Worm (Caenorhabditis elegans) whole organism, young adult: ENCODE results near the gene C35D10.10.

Source experiments
- B0019.2 ChIP-seq: fragments of 200-800 bp; sonication (Bioruptor generic); conservative IDR thresholded peaks from 2 replicates; pipeline ENCODE4 v1.3.6; 2022; ENCODE audit warnings: missing genetic modification reagents, missing genetic modification characterization, missing compliant biosample characterization
- B0035.1 ChIP-seq: sonication (generic microtip); optimal IDR thresholded peaks from 2 replicates; lab custom pipeline; 2016; ENCODE audit warnings: missing genetic modification characterization, mild to moderate bottlenecking, missing compliant biosample characterization, missing genotype, missing genetic modification reagents
- C06A6.2 ChIP-seq: fragments of 200-800 bp; sonication (Bioruptor generic); conservative IDR thresholded peaks from 2 replicates; pipeline ENCODE4 v1.3.6; 2022; ENCODE audit warnings: missing genetic modification characterization, missing compliant biosample characterization
- D2030.7 ChIP-seq: fragments of 200-800 bp; sonication (Bioruptor generic); IDR thresholded peaks from 2 replicates; pipeline ENCODE4 v1.3.6; 2022; ENCODE audit warnings: missing genetic modification reagents, missing genetic modification characterization, missing compliant biosample characterization
- F33H1.4 ChIP-seq: fragments of 200-800 bp; sonication (Bioruptor generic); IDR thresholded peaks from 2 replicates; pipeline ENCODE4 v1.3.6; 2022; ENCODE audit warnings: missing genetic modification reagents, missing genetic modification characterization, missing compliant biosample characterization
- F49E8.2 ChIP-seq: sonication (generic microtip); optimal IDR thresholded peaks from 3 replicates; lab custom pipeline; 2017; ENCODE audit warnings: missing genetic modification characterization, mild to moderate bottlenecking, missing compliant biosample characterization, antibody characterized with exemption, moderate library complexity; ENCODE audit not compliant: insufficient read depth
- F55B11.4 ChIP-seq: sonication (generic microtip); optimal IDR thresholded peaks from 2 replicates; lab custom pipeline; 2016; ENCODE audit warnings: missing compliant biosample characterization, missing genetic modification characterization, borderline replicate concordance; ENCODE audit not compliant: insufficient read depth
- F57A8.1 ChIP-seq: fragments of 200-800 bp; sonication (Bioruptor generic); optimal IDR thresholded peaks from 2 replicates; lab custom pipeline; 2018; ENCODE audit warnings: mild to moderate bottlenecking, missing genetic modification characterization, moderate library complexity, missing compliant biosample characterization
- F57C9.4 ChIP-seq: sonication (generic microtip); optimal IDR thresholded peaks from 2 replicates; lab custom pipeline; 2017; ENCODE audit warnings: mild to moderate bottlenecking, missing genetic modification characterization, missing compliant biosample characterization
- T07F8.4 ChIP-seq: sonication (generic microtip); optimal IDR thresholded peaks from 2 replicates; lab custom pipeline; 2016; ENCODE audit warnings: mild to moderate bottlenecking, missing genetic modification characterization, moderate library complexity, missing compliant biosample characterization
- T26A5.8 ChIP-seq: sonication (generic microtip); optimal IDR thresholded peaks from 2 replicates; lab custom pipeline; 2016; ENCODE audit warnings: missing genetic modification characterization, missing compliant biosample characterization
- ZK185.1 ChIP-seq: sonication (generic microtip); optimal IDR thresholded peaks from 2 replicates; lab custom pipeline; 2016; ENCODE audit warnings: mild to moderate bottlenecking, missing genetic modification characterization, missing compliant biosample characterization; ENCODE audit not compliant: poor library complexity, severe bottlenecking
- ama-1 ChIP-seq, 3 experiments: fragments of 150-350 bp in 1 of 3; sonication (generic microtip) in 2 of 3; optimal IDR thresholded peaks; 2 replicates each; lab custom pipeline; 2014 to 2018; ENCODE audit warnings: missing biosample characterization in 2 of 3, missing genetic modification characterization in 2 of 3, missing genetic modification reagents in 2 of 3
- aptf-2 ChIP-seq: fragments of 200-800 bp; sonication (Bioruptor generic); conservative IDR thresholded peaks from 2 replicates; pipeline ENCODE4 v1.3.6; 2022; ENCODE audit warnings: missing genetic modification reagents, missing genetic modification characterization, missing compliant biosample characterization
- attf-6 ChIP-seq: fragments of 200-800 bp; sonication (Bioruptor generic); IDR thresholded peaks from 2 replicates; pipeline ENCODE4 v1.3.6; 2022; ENCODE audit warnings: missing genetic modification reagents, missing genetic modification characterization, missing compliant biosample characterization
- ccch-3 ChIP-seq: fragments of 200-800 bp; sonication (Bioruptor generic); optimal IDR thresholded peaks from 2 replicates; lab custom pipeline; 2018; ENCODE audit warnings: mild to moderate bottlenecking, missing genetic modification characterization, missing compliant biosample characterization
- ceh-27 ChIP-seq: fragments of 200-800 bp; sonication (Bioruptor generic); optimal IDR thresholded peaks from 2 replicates; lab custom pipeline; 2018; ENCODE audit warnings: mild to moderate bottlenecking, missing genetic modification characterization, moderate library complexity, missing compliant biosample characterization
- chd-7 ChIP-seq: sonication (generic microtip); optimal IDR thresholded peaks from 2 replicates; lab custom pipeline; 2016; ENCODE audit warnings: mild to moderate bottlenecking, missing genetic modification characterization, moderate library complexity, missing compliant biosample characterization
- die-1 ChIP-seq: sonication (generic microtip); optimal IDR thresholded peaks from 2 replicates; lab custom pipeline; 2016; ENCODE audit warnings: missing genotype, mild to moderate bottlenecking, missing genetic modification characterization, missing compliant biosample characterization
- dpl-1 ChIP-seq: fragments of 150-350 bp; optimal IDR thresholded peaks from 2 replicates; lab custom pipeline; 2014; ENCODE audit warnings: missing biosample characterization, missing genetic modification reagents, missing genetic modification characterization
- egl-18 ChIP-seq: fragments of 200-800 bp; sonication (Bioruptor generic); IDR thresholded peaks from 2 replicates; pipeline ENCODE4 v1.3.6; 2022; ENCODE audit warnings: missing genetic modification reagents, missing genetic modification characterization, missing compliant biosample characterization
- ets-4 ChIP-seq: fragments of 200-800 bp; sonication (Bioruptor generic); optimal IDR thresholded peaks from 2 replicates; lab custom pipeline; 2018; ENCODE audit warnings: mild to moderate bottlenecking, missing genetic modification characterization, missing compliant biosample characterization
- hlh-12 ChIP-seq: sonication (generic microtip); optimal IDR thresholded peaks from 2 replicates; lab custom pipeline; 2016; ENCODE audit warnings: missing genetic modification characterization, missing compliant biosample characterization
- hlh-26 ChIP-seq: fragments of 200-800 bp; sonication (Bioruptor generic); conservative IDR thresholded peaks from 2 replicates; pipeline ENCODE4 v1.3.6; 2022; ENCODE audit warnings: missing genetic modification reagents, missing genetic modification characterization, missing compliant biosample characterization
- hsf-1 ChIP-seq: fragments of 200-800 bp; sonication (Bioruptor generic); IDR thresholded peaks from 2 replicates; pipeline ENCODE4 v1.3.6; 2022; ENCODE audit warnings: missing genetic modification reagents, missing genetic modification characterization, missing compliant biosample characterization
- let-526 ChIP-seq: fragments of 200-800 bp; sonication (Bioruptor generic); IDR thresholded peaks from 2 replicates; pipeline ENCODE4 v1.3.6; 2022; ENCODE audit warnings: missing genetic modification reagents, missing genetic modification characterization, missing compliant biosample characterization
- lsl-1 ChIP-seq: fragments of 200-800 bp; sonication (Bioruptor generic); optimal IDR thresholded peaks from 2 replicates; lab custom pipeline; 2018; ENCODE audit warnings: mild to moderate bottlenecking, missing genetic modification characterization, moderate library complexity, missing compliant biosample characterization
- lsy-27 ChIP-seq: sonication (generic microtip); optimal IDR thresholded peaks from 2 replicates; lab custom pipeline; 2017; ENCODE audit warnings: missing genetic modification characterization, mild to moderate bottlenecking, missing compliant biosample characterization, antibody characterized with exemption, missing genotype, borderline replicate concordance; ENCODE audit not compliant: insufficient read depth
- madf-10 ChIP-seq: sonication (generic microtip); optimal IDR thresholded peaks from 2 replicates; lab custom pipeline; 2016; ENCODE audit warnings: mild to moderate bottlenecking, missing genetic modification characterization, missing compliant biosample characterization
- mes-4 ChIP-seq: sonication (generic microtip); optimal IDR thresholded peaks from 2 replicates; lab custom pipeline; 2016; ENCODE audit warnings: missing genotype, missing genetic modification characterization, missing compliant biosample characterization
- mxl-1 ChIP-seq: sonication (generic microtip); optimal IDR thresholded peaks from 2 replicates; lab custom pipeline; 2016; ENCODE audit warnings: missing genetic modification characterization, missing compliant biosample characterization
- nfya-1 ChIP-seq: sonication (generic microtip); optimal IDR thresholded peaks from 2 replicates; lab custom pipeline; 2017; ENCODE audit warnings: antibody characterized with exemption, missing compliant biosample characterization, missing genetic modification characterization, borderline replicate concordance; ENCODE audit not compliant: insufficient read depth
- nhr-120 ChIP-seq: fragments of 200-800 bp; sonication (Bioruptor generic); IDR thresholded peaks from 2 replicates; pipeline ENCODE4 v1.3.6; 2022; ENCODE audit warnings: missing genetic modification characterization, missing compliant biosample characterization
- nhr-27 ChIP-seq: fragments of 200-800 bp; sonication (Bioruptor generic); optimal IDR thresholded peaks from 2 replicates; lab custom pipeline; 2018; ENCODE audit warnings: mild to moderate bottlenecking, missing genetic modification characterization, moderate library complexity, missing compliant biosample characterization
- nhr-90 ChIP-seq: sonication (generic microtip); optimal IDR thresholded peaks from 2 replicates; lab custom pipeline; 2016; ENCODE audit warnings: missing genotype, mild to moderate bottlenecking, missing genetic modification characterization, missing compliant biosample characterization
- pbrm-1 ChIP-seq: fragments of 200-800 bp; sonication (Bioruptor generic); IDR thresholded peaks from 2 replicates; pipeline ENCODE4 v1.3.6; 2022; ENCODE audit warnings: missing genetic modification reagents, missing genetic modification characterization, missing compliant biosample characterization
- sdz-38 ChIP-seq: sonication (generic microtip); optimal IDR thresholded peaks from 2 replicates; lab custom pipeline; 2016; ENCODE audit warnings: missing genotype, missing genetic modification characterization, missing compliant biosample characterization
- snpc-1.1 ChIP-seq: sonication (generic microtip); optimal IDR thresholded peaks from 2 replicates; lab custom pipeline; 2017; ENCODE audit warnings: missing genetic modification characterization, mild to moderate bottlenecking, missing compliant biosample characterization, antibody characterized with exemption, moderate library complexity, missing genotype, missing genetic modification reagents; ENCODE audit not compliant: insufficient read depth
- snpc-1.3 ChIP-seq: sonication (generic microtip); optimal IDR thresholded peaks from 2 replicates; lab custom pipeline; 2017; ENCODE audit warnings: missing genetic modification characterization, mild to moderate bottlenecking, missing compliant biosample characterization, antibody characterized with exemption, moderate library complexity, missing genotype, missing genetic modification reagents; ENCODE audit not compliant: insufficient read depth
- snpc-4 ChIP-seq, 5 experiments: fragments of 150-350 bp in 1 of 5; sonication (generic microtip) in 4 of 5; optimal IDR thresholded peaks; 2 replicates each; lab custom pipeline; 2014 to 2018; ENCODE audit warnings: missing genetic modification characterization in 5 of 5, missing biosample characterization in 3 of 5, antibody characterized with exemption in 2 of 5, mild to moderate bottlenecking in 2 of 5, missing compliant biosample characterization in 2 of 5, missing genotype in 2 of 5, moderate library complexity in 2 of 5, missing genetic modification reagents in 1 of 5
- tbx-9 ChIP-seq: sonication (generic microtip); optimal IDR thresholded peaks from 2 replicates; lab custom pipeline; 2016; ENCODE audit warnings: borderline replicate concordance, missing genetic modification characterization, inconsistent platforms, missing compliant biosample characterization
- unc-62 ChIP-seq: fragments of 150-350 bp; optimal IDR thresholded peaks from 2 replicates; lab custom pipeline; 2014; ENCODE audit warnings: missing biosample characterization, missing genetic modification reagents, missing genetic modification characterization
- xnd-1 ChIP-seq: sonication (generic microtip); optimal IDR thresholded peaks from 2 replicates; lab custom pipeline; 2016; ENCODE audit warnings: missing genotype, missing genetic modification reagents, missing genetic modification characterization, missing compliant biosample characterization
- zfh-2 ChIP-seq: fragments of 200-800 bp; sonication (Bioruptor generic); conservative IDR thresholded peaks from 2 replicates; pipeline ENCODE4 v1.3.6; 2022; ENCODE audit warnings: missing genetic modification reagents, missing genetic modification characterization, missing compliant biosample characterization
- ztf-25 ChIP-seq: fragments of 200-800 bp; sonication (Bioruptor generic); IDR thresholded peaks from 2 replicates; pipeline ENCODE4 v1.3.6; 2022; ENCODE audit warnings: missing genetic modification reagents, missing genetic modification characterization, missing compliant biosample characterization
- ztf-3 ChIP-seq: fragments of 200-800 bp; sonication (Bioruptor generic); optimal IDR thresholded peaks from 2 replicates; lab custom pipeline; 2018; ENCODE audit warnings: mild to moderate bottlenecking, missing genetic modification characterization, missing compliant biosample characterization

The C35D10.10 gene

DNA sequence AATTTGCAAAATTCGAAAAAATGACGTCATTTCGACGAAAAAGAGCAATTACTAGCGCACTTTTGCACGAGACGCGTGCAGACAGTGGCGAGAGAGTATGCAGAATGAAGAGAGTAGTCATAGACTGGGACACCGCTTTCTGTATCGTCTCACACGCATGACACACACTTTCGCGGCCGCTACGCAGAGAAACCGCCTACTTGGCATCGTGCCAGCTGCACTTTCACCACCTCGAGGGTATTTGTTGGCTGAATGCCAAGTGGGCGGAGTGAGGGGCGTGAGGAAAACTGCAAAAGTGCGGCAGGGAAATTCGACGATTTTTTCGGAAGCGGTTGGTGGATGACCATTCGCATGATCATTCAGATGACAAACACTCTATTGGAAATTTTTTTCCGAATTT lies 38.1 kb upstream of the C35D10.10 start (continued):
- TF ChIP-seq aptf-2 (GFP tag; lab: Robert Waterston, UW) (peak; percentile 73; the same call in 1 of the 2 replicates), tbx-9 (tag; lab: Kevin White, UChicago) (no peak), let-526 (peak; percentile 99), zfh-2 (GFP tag; lab: Robert Waterston, UW) (peak; percentile 100), hsf-1 (GFP tag; lab: Robert Waterston, UW) (peak; percentile 75), lsl-1 (GFP tag; lab: Kevin White, UChicago) (peak; percentile 49), egl-18 (GFP tag; lab: Robert Waterston, UW) (peak; percentile 94), ama-1 (optimal IDR thresholded peaks at IDR 0.05; lab: Kevin White, UChicago) (no peak), ama-1 (GFP tag; optimal IDR thresholded peaks at IDR 0.05; lab: Kevin White, UChicago) (no peak), unc-62 (GFP tag; lab: Kevin White, UChicago) (peak; percentile 77), mxl-1 (tag; lab: Kevin White, UChicago) (peak; percentile 58), F57A8.1 (GFP tag; lab: Kevin White, UChicago) (peak; percentile 22), T07F8.4 (tag; lab: Kevin White, UChicago) (peak; percentile 38), B0035.1 (tag; lab: Kevin White, UChicago) (peak; percentile 93), ceh-27 (GFP tag; lab: Kevin White, UChicago) (peak; percentile 100), nhr-120 (GFP tag; lab: Robert Waterston, UW) (no peak), F49E8.2 (tag; lab: Kevin White, UChicago) (peak; percentile 6), mes-4 (tag; lab: Kevin White, UChicago) (no peak), snpc-4 (GFP tag; optimal IDR thresholded peaks at IDR 0.05; lab: Kevin White, UChicago) (peak; percentile 69), snpc-4 (tag; optimal IDR thresholded peaks at IDR 0.05; lab: Kevin White, UChicago) (peak; percentile 77 to 91 (median 82)), madf-10 (tag; lab: Kevin White, UChicago) (peak; percentile 95), snpc-1.3 (tag; lab: Kevin White, UChicago) (no peak), C06A6.2 (peak; percentile 100), lsy-27 (no peak), nfya-1 (tag; lab: Kevin White, UChicago) (no peak), F55B11.4 (tag; lab: Kevin White, UChicago) (no peak), nhr-27 (peak; percentile 80), hlh-12 (tag; lab: Kevin White, UChicago) (no peak), pbrm-1 (GFP tag; lab: Robert Waterston, UW) (peak; percentile 97), sdz-38 (tag; lab: Kevin White, UChicago) (no peak), ztf-3 (GFP tag; lab: Kevin White, UChicago) (peak; percentile 98), hlh-26 (GFP tag; lab: Robert Waterston, UW) (no peak), F57C9.4 (tag; lab: Kevin White, UChicago) (peak; percentile 58), ets-4 (GFP tag; lab: Kevin White, UChicago) (peak; percentile 99), ZK185.1 (tag; lab: Kevin White, UChicago) (peak; percentile 96), ztf-25 (0 out of 2 replicates have a peak, but pooled peaks have one; percentile 70), dpl-1 (GFP tag; lab: Kevin White, UChicago) (peak; percentile 32), D2030.7 (GFP tag; lab: Robert Waterston, UW) (peak; percentile 41), die-1 (tag; lab: Kevin White, UChicago) (peak; percentile 91), nhr-90 (peak; percentile 97), attf-6 (GFP tag; lab: Robert Waterston, UW) (0 out of 2 replicates have a peak, but pooled peaks have one; percentile 62), T26A5.8 (no peak), xnd-1 (no peak), F33H1.4 (GFP tag; lab: Robert Waterston, UW) (peak; percentile 78), snpc-1.1 (no peak), ccch-3 (GFP tag; lab: Kevin White, UChicago) (no peak), B0019.2 (GFP tag; lab: Robert Waterston, UW) (peak; percentile 71), chd-7 (peak; percentile 100)
